Fruit fly (Drosophila melanogaster): ENCODE data around the gene noi.

The noi gene

dm6 chr3R:5624115-5624878 lies 33.0 kb upstream of the noi start, which contains the start of the genes Dph4, Spec2 and RpL13A (continued):
- TF ChIP-seq CG4730 (GFP tag; IDR thresholded peaks at IDR 0.05) (no peak), CHES-1-like (GFP tag; optimal IDR thresholded peaks at IDR 0.05) (peak; percentile 95), fu2 (GFP tag; optimal IDR thresholded peaks at IDR 0.05) (peak; percentile 88), CG31224 (GFP tag; IDR thresholded peaks at IDR 0.05) (no peak), usp (GFP tag; optimal IDR thresholded peaks at IDR 0.05) (no peak), dmrt11E (tag; optimal IDR thresholded peaks at IDR 0.05) (peak; percentile 84), CG10274 (GFP tag; optimal IDR thresholded peaks at IDR 0.05) (peak; percentile 87), CG12744 (GFP tag; optimal IDR thresholded peaks at IDR 0.05) (peak; percentile 93), Ets97D (GFP tag; optimal IDR thresholded peaks at IDR 0.05) (peak; percentile 100), MESR4 (GFP tag; optimal IDR thresholded peaks at IDR 0.05) (peak; percentile 100), BEAF-32 (GFP tag; optimal IDR thresholded peaks at IDR 0.05) (peak; percentile 99), C15 (GFP tag; IDR thresholded peaks at IDR 0.05) (no peak), ssp (GFP tag; IDR thresholded peaks at IDR 0.05) (no peak), bbx (GFP tag; IDR thresholded peaks at IDR 0.05; ENCODE audit: partially characterized antibody) (no peak), slp2 (GFP tag; optimal IDR thresholded peaks at IDR 0.05) (peak; percentile 88), abd-A (tag; optimal IDR thresholded peaks at IDR 0.05) (no peak), ro (GFP tag; IDR thresholded peaks at IDR 0.05) (no peak), CG4854 (GFP tag; optimal IDR thresholded peaks at IDR 0.05) (peak; percentile 89), CG10431 (GFP tag; optimal IDR thresholded peaks at IDR 0.05) (peak; percentile 92), kni (GFP tag; optimal IDR thresholded peaks at IDR 0.05) (peak; percentile 93), Eip74EF (GFP tag; optimal IDR thresholded peaks at IDR 0.05) (peak in 1 of 2 experiments; percentile 79), CG6813 (GFP tag; optimal IDR thresholded peaks at IDR 0.05) (peak; percentile 95), CG16863 (GFP tag; optimal IDR thresholded peaks at IDR 0.05) (peak; percentile 86), Trl (optimal IDR thresholded peaks at IDR 0.05) (no peak), Trl (GFP tag; optimal IDR thresholded peaks at IDR 0.05) (peak; percentile 94), CG31365 (tag; optimal IDR thresholded peaks at IDR 0.05) (peak; percentile 87), Abd-B (GFP tag; optimal IDR thresholded peaks at IDR 0.05) (no peak), ERR (GFP tag; optimal IDR thresholded peaks at IDR 0.05) (peak; percentile 81), CG18476 (GFP tag; optimal IDR thresholded peaks at IDR 0.05) (peak; percentile 74), cad (GFP tag; optimal IDR thresholded peaks at IDR 0.05) (no peak), bab2 (GFP tag; optimal IDR thresholded peaks at IDR 0.05) (peak; percentile 77), CG43689 (GFP tag; IDR thresholded peaks at IDR 0.05) (no peak), kah (GFP tag; optimal IDR thresholded peaks at IDR 0.05) (peak; percentile 80), Asciz (GFP tag; optimal IDR thresholded peaks at IDR 0.05) (peak; percentile 92), CG30403 (GFP tag; optimal IDR thresholded peaks at IDR 0.05) (peak; percentile 83), wor (GFP tag; IDR thresholded peaks at IDR 0.05) (no peak), oc (tag; optimal IDR thresholded peaks at IDR 0.05) (peak; percentile 80), CG13894 (tag; optimal IDR thresholded peaks at IDR 0.05) (peak; percentile 82), disco-r (GFP tag; optimal IDR thresholded peaks at IDR 0.05) (peak; percentile 90), Lpt (GFP tag; optimal IDR thresholded peaks at IDR 0.05) (no peak), CG33557 (GFP tag; optimal IDR thresholded peaks at IDR 0.05) (peak; percentile 91), pzg (GFP tag; optimal IDR thresholded peaks at IDR 0.05) (peak; percentile 98), B-H2 (GFP tag; optimal IDR thresholded peaks at IDR 0.05) (peak; percentile 97), CG3838 (GFP tag; optimal IDR thresholded peaks at IDR 0.05) (peak; percentile 87), pb (GFP tag; optimal IDR thresholded peaks at IDR 0.05) (peak; percentile 95), fd96Cb (tag; optimal IDR thresholded peaks at IDR 0.05) (peak; percentile 69), Fer1 (GFP tag; optimal IDR thresholded peaks at IDR 0.05) (peak; percentile 96), CG4404 (GFP tag; IDR thresholded peaks at IDR 0.05) (no peak), al (GFP tag; IDR thresholded peaks at IDR 0.05) (no peak), Hr3 (GFP tag; optimal IDR thresholded peaks at IDR 0.05) (peak; percentile 73)

All from whole organism, embryonic.